Worm (Caenorhabditis elegans) whole organism, L4 larva: Measurements from ENCODE around the gene ZK742.7.

Experiments
- F49E8.2 ChIP-seq: sonication (generic microtip); optimal IDR thresholded peaks from 2 replicates; lab custom pipeline; 2016; ENCODE audit warnings: missing compliant biosample characterization, mild to moderate bottlenecking, missing genetic modification characterization, borderline replicate concordance
- ceh-82 ChIP-seq: sonication (generic microtip); optimal IDR thresholded peaks from 2 replicates; lab custom pipeline; 2017; ENCODE audit warnings: missing biosample characterization, missing genetic modification characterization
- nhr-28 ChIP-seq: fragments of 150-350 bp; optimal IDR thresholded peaks from 2 replicates; lab custom pipeline; 2014; ENCODE audit warnings: missing biosample characterization, missing genetic modification characterization

DNA sequence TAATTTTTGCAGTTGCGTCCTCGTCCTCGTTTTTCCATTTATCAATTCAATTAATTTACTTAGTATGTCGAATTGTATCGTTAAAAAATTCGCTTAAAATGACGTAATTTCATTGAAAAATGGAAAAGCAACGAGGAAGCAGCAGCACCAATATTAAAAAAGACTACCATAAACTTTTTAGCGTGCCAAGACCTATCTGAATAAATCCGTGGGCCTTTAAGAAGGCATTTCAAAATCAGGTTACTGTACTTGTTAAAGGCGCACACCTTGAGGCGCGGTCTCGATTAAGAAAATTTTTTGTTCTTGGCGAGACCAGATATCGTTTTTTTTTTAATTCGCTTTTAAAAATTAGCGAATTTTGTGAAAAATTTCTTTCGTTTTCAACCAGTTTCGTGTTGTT, 24.5 kb upstream of the ZK742.7 start:
- TF ChIP-seq nhr-28 (tag; lab: Kevin White, UChicago) (no peak), F49E8.2 (tag; lab: Kevin White, UChicago) (no peak), ceh-82 (tag; lab: Kevin White, UChicago) (no peak)
